Fruit fly (Drosophila melanogaster) whole organism, embryonic: ENCODE results near the gene CG8507.

ENCODE experiments used
- ATbp ChIP-seq: fragments of 200-800 bp; sonication (Bioruptor generic); optimal IDR thresholded peaks from 2 replicates; lab custom pipeline; 2017; ENCODE audit warnings: missing biosample characterization, mild to moderate bottlenecking, missing genetic modification characterization, missing genetic modification reagents
- B-H1 ChIP-seq: fragments of 200-800 bp; sonication (Bioruptor generic); IDR thresholded peaks from 3 replicates; pipeline ENCODE4 v1.3.6; 2022; ENCODE audit warnings: missing biosample characterization, missing genetic modification characterization
- C15 ChIP-seq: fragments of 200-800 bp; sonication (Bioruptor generic); IDR thresholded peaks from 3 replicates; pipeline ENCODE4 v1.3.6; 2022; ENCODE audit warnings: missing biosample characterization, missing genetic modification characterization
- CG10431 ChIP-seq: fragments of 200-800 bp; sonication (Bioruptor generic); optimal IDR thresholded peaks from 3 replicates; lab custom pipeline; 2018; ENCODE audit warnings: missing biosample characterization, mild to moderate bottlenecking, missing genetic modification characterization
- CG10543 ChIP-seq: fragments of 200-800 bp; sonication (Bioruptor generic); optimal IDR thresholded peaks from 3 replicates; lab custom pipeline; 2017; ENCODE audit warnings: missing biosample characterization, mild to moderate bottlenecking, missing genetic modification characterization, moderate library complexity
- CG11504 ChIP-seq: fragments of 200-800 bp; sonication (Bioruptor generic); optimal IDR thresholded peaks from 3 replicates; lab custom pipeline; 2019; ENCODE audit warnings: missing biosample characterization, mild to moderate bottlenecking, missing genetic modification characterization, moderate library complexity
- CG11560 ChIP-seq: fragments of 200-800 bp; sonication (Bioruptor generic); IDR thresholded peaks from 3 replicates; pipeline ENCODE4 v1.3.6; 2022; ENCODE audit warnings: missing biosample characterization, missing genetic modification characterization
- CG12769 ChIP-seq: fragments of 200-800 bp; sonication (Bioruptor generic); optimal IDR thresholded peaks from 2 replicates; lab custom pipeline; 2019; ENCODE audit warnings: missing biosample characterization, mild to moderate bottlenecking, missing genetic modification characterization, moderate library complexity
- CG13624 ChIP-seq: fragments of 200-800 bp; sonication (Bioruptor generic); optimal IDR thresholded peaks from 2 replicates; lab custom pipeline; 2016; ENCODE audit warnings: missing biosample characterization, missing genetic modification characterization
- CG14014 ChIP-seq: fragments of 200-800 bp; sonication (Bioruptor generic); IDR thresholded peaks from 2 replicates; pipeline ENCODE4 v1.3.6; 2022; ENCODE audit warnings: missing biosample characterization, missing genetic modification characterization
- CG17385 ChIP-seq: fragments of 200-800 bp; sonication (Bioruptor generic); optimal IDR thresholded peaks from 3 replicates; lab custom pipeline; 2018; ENCODE audit warnings: missing biosample characterization, mild to moderate bottlenecking, missing genetic modification characterization
- CG18599 ChIP-seq: fragments of 200-800 bp; sonication (Bioruptor generic); optimal IDR thresholded peaks from 3 replicates; lab custom pipeline; 2017; ENCODE audit warnings: missing biosample characterization, missing genetic modification characterization, mild to moderate bottlenecking, moderate library complexity, missing genetic modification reagents
- CG18619 ChIP-seq: fragments of 200-800 bp; sonication (Bioruptor generic); optimal IDR thresholded peaks from 3 replicates; lab custom pipeline; 2017; ENCODE audit warnings: missing biosample characterization, mild to moderate bottlenecking, missing genetic modification characterization
- CG32532 ChIP-seq: fragments of 200-800 bp; sonication (Bioruptor generic); IDR thresholded peaks from 2 replicates; pipeline ENCODE4 v1.3.6; 2022; ENCODE audit warnings: missing biosample characterization, missing genetic modification characterization
- CG34224 ChIP-seq: fragments of 200-800 bp; sonication (Bioruptor generic); IDR thresholded peaks from 3 replicates; pipeline ENCODE4 v1.3.6; 2022; ENCODE audit warnings: missing biosample characterization, missing genetic modification characterization; ENCODE audit not compliant: partially characterized antibody
- CG3726 ChIP-seq: fragments of 200-800 bp; sonication (Bioruptor generic); IDR thresholded peaks from 3 replicates; pipeline ENCODE4, ENCODE4 v1.3.6; 2022; ENCODE audit warnings: missing biosample characterization, missing genetic modification characterization
- CG4617 ChIP-seq: fragments of 200-800 bp; sonication (Bioruptor generic); optimal IDR thresholded peaks from 3 replicates; lab custom pipeline; 2016; ENCODE audit warnings: missing biosample characterization, missing genetic modification characterization, borderline replicate concordance
- Camta ChIP-seq: fragments of 200-800 bp; sonication (Bioruptor generic); optimal IDR thresholded peaks from 2 replicates; lab custom pipeline; 2016; ENCODE audit warnings: missing biosample characterization, missing genetic modification characterization
- Dref ChIP-seq: fragments of 200-800 bp; sonication (Bioruptor generic); IDR thresholded peaks from 2 replicates; pipeline ENCODE4 v1.3.6; 2022; ENCODE audit warnings: missing biosample characterization, missing genetic modification characterization
- Med ChIP-seq: fragments of 200-800 bp; sonication (Bioruptor generic); peaks from one replicate; lab custom pipeline; 2016; ENCODE audit warnings: missing biosample characterization, missing genetic modification characterization, mild to moderate bottlenecking, inconsistent platforms, moderate library complexity
- Pdp1 ChIP-seq, 2 experiments: fragments of 200-800 bp; sonication (Bioruptor generic); optimal IDR thresholded peaks; 3 replicates each; lab custom pipeline; 2016; ENCODE audit warnings: missing biosample characterization in 2 of 2, missing genetic modification characterization in 2 of 2, mild to moderate bottlenecking in 1 of 2, moderate library complexity in 1 of 2
- Rfx ChIP-seq: fragments of 200-800 bp; sonication (Bioruptor generic); IDR thresholded peaks from 2 replicates; pipeline ENCODE4 v1.3.6; 2022; ENCODE audit warnings: missing biosample characterization, missing genetic modification characterization
- Sox102F ChIP-seq: fragments of 200-800 bp; sonication (Bioruptor generic); optimal IDR thresholded peaks from 2 replicates; lab custom pipeline; 2018; ENCODE audit warnings: missing biosample characterization, mild to moderate bottlenecking, missing genetic modification characterization, moderate library complexity
- Trl ChIP-seq, 3 experiments: fragments of >200 bp in 2 of 3; fragments of 200-800 bp in 1 of 3; sonication (Bioruptor generic) in 1 of 3; optimal IDR thresholded peaks; 2 replicates in 1 of 3; 3 replicates in 2 of 3; lab custom pipeline; 2016 to 2017; ENCODE audit warnings: missing biosample characterization in 1 of 3, missing genetic modification characterization in 1 of 3
- Xrp1 ChIP-seq: fragments of 200-800 bp; sonication (Bioruptor generic); IDR thresholded peaks from 2 replicates; pipeline ENCODE4 v1.3.6; 2022; ENCODE audit warnings: missing biosample characterization, missing genetic modification characterization
- cad ChIP-seq: fragments of >200 bp; optimal IDR thresholded peaks from 2 replicates; lab custom pipeline; 2017; ENCODE audit warnings: missing biosample characterization, missing genetic modification characterization
- chinmo ChIP-seq: fragments of 200-800 bp; sonication (Bioruptor generic); IDR thresholded peaks from 4 replicates; pipeline ENCODE4 v1.3.6; 2022; ENCODE audit warnings: missing biosample characterization, missing genetic modification characterization; ENCODE audit not compliant: partially characterized antibody
- ci ChIP-seq: fragments of 200-800 bp; sonication (Bioruptor generic); IDR thresholded peaks from 3 replicates; pipeline ENCODE4 v1.3.6; 2022; ENCODE audit warnings: missing biosample characterization, missing genetic modification characterization
- cwo ChIP-seq: fragments of 200-800 bp; sonication (Bioruptor generic); optimal IDR thresholded peaks from 3 replicates; lab custom pipeline; 2017; ENCODE audit warnings: missing biosample characterization, missing genetic modification characterization, mild to moderate bottlenecking, moderate library complexity, missing genetic modification reagents
- fd64A ChIP-seq: fragments of 200-800 bp; sonication (Bioruptor generic); optimal IDR thresholded peaks from 3 replicates; lab custom pipeline; 2018; ENCODE audit warnings: missing biosample characterization, mild to moderate bottlenecking, missing genetic modification characterization
- ftz-f1 ChIP-seq: fragments of 200-800 bp; sonication (Bioruptor generic); optimal IDR thresholded peaks from 2 replicates; lab custom pipeline; 2016; ENCODE audit warnings: missing biosample characterization, missing genetic modification characterization
- gcm ChIP-seq: fragments of 200-800 bp; sonication (Bioruptor generic); optimal IDR thresholded peaks from 2 replicates; lab custom pipeline; 2019; ENCODE audit warnings: missing biosample characterization, mild to moderate bottlenecking, missing genetic modification characterization, moderate library complexity
- gfzf ChIP-seq: fragments of 200-800 bp; sonication (Bioruptor generic); optimal IDR thresholded peaks from 2 replicates; lab custom pipeline; 2016; ENCODE audit warnings: missing biosample characterization, mild to moderate bottlenecking, missing genetic modification characterization, moderate library complexity
- gsb ChIP-seq: fragments of 200-800 bp; sonication (Bioruptor generic); IDR thresholded peaks from 2 replicates; pipeline ENCODE4 v1.3.6; 2022; ENCODE audit warnings: missing biosample characterization, missing genetic modification characterization
- h ChIP-seq: fragments of >200 bp; optimal IDR thresholded peaks from 2 replicates; lab custom pipeline; 2017
- lab ChIP-seq: fragments of 200-800 bp; sonication (Bioruptor generic); optimal IDR thresholded peaks from 3 replicates; lab custom pipeline; 2017; ENCODE audit warnings: missing biosample characterization, missing genetic modification characterization, mild to moderate bottlenecking, moderate library complexity, missing genetic modification reagents
- lilli ChIP-seq: fragments of 200-800 bp; sonication (Bioruptor generic); optimal IDR thresholded peaks from 3 replicates; lab custom pipeline; 2016; ENCODE audit warnings: missing biosample characterization, missing genetic modification characterization
- nau ChIP-seq: fragments of 200-800 bp; sonication (Bioruptor generic); optimal IDR thresholded peaks from 3 replicates; lab custom pipeline; 2017; ENCODE audit warnings: missing biosample characterization, mild to moderate bottlenecking, missing genetic modification characterization, missing genetic modification reagents
- rib ChIP-seq: fragments of 200-800 bp; sonication (Bioruptor generic); IDR thresholded peaks from 2 replicates; pipeline ENCODE4 v1.3.6; 2022; ENCODE audit warnings: missing biosample characterization, missing genetic modification characterization
- sd ChIP-seq: fragments of 200-800 bp; sonication (Bioruptor generic); optimal IDR thresholded peaks from 3 replicates; lab custom pipeline; 2018; ENCODE audit warnings: missing biosample characterization, mild to moderate bottlenecking, missing genetic modification characterization, moderate library complexity
- trh ChIP-seq: fragments of 200-800 bp; sonication (Bioruptor generic); optimal IDR thresholded peaks from 2 replicates; lab custom pipeline; 2016; ENCODE audit warnings: missing biosample characterization, missing genetic modification characterization

CG8507 gene

DNA sequence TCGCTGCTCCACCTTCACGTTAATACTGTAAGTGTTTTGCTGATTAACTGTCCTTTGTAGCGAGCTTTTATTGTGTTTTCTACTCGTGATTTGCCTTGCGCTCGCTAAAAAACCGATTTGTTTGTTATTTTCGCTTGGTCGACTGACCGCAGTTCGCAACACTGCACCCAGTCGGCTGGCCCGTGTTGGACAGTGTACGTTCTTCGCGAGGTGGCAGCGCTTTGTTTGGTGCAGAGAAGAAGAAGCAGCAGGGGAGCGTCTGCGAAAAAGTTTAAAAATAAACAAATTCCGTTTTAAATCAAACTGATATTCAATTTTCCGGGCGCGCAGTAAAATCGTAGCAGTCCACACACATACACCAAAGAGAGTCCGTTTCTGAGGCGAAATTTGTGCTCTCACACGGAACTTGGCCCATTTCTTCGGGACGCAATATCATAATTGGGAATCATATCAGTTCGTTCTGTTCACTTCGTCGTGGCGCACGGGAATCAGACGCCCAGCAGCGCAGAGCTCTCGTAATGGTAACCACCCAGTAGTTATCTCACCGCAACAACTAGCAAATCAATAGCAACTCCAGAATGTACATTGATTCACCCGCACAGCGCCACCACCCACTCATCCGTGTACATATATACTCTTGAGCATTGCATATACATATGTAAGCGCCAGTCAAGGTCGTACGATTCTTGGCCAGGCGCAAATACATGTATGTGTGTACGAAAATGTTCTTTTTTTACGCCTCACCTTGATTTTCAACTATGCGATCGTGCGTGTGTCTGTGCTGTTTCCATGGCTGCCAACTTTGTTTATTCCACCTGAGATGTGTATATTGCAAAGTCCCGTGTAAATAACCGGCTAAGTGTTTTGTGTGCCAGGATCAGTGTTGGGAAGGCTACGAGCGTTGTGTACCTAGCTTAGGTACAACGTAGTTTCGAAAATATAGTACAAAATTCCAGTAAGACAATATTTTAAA lies 23.4 kb upstream of the CG8507 start, which contains the start of gene Naa80 (continued):
- no peak for TF ChIP-seq CG3726 (GFP tag; lab: Robert Waterston, UW)
- peak; percentile 20 for TF ChIP-seq CG10431 (GFP tag; lab: Kevin White, UChicago)
- no peak for TF ChIP-seq Sox102F
- TF ChIP-seq CG18619, result peak; percentile 54
- TF ChIP-seq CG4617, result peak; percentile 98

DNA sequence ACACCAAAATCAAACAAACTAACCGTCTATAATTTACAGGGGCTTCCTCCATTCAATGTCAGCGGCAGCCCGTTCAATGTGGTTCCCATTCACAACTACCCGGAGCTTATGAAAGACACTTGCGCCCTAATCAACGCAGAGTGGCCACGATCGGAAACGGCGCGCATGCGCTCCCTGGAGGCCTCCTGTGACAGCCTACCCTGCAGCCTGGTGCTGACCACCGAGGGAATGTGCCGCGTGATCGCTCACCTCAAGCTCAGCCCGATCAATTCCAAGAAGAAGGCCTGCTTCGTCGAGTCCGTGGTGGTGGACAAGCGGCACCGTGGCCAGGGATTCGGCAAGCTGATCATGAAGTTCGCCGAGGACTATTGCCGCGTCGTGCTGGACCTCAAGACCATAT lies 22.4 kb upstream of the CG8507 start, which contains the start of gene MED6:
Gene MED6, minus strand, starts transcription at position 101 of the 400 bp plus-strand sequence.
- TF ChIP-seq ci (GFP tag; lab: Robert Waterston, UW), result 0 out of 3 replicates have a peak, but pooled peaks have one; percentile 7
- TF ChIP-seq C15 (GFP tag; lab: Robert Waterston, UW), result no peak
- TF ChIP-seq ATbp (GFP tag; lab: Kevin White, UChicago), result no peak
- no peak for TF ChIP-seq fd64A (GFP tag; lab: Kevin White, UChicago)
- TF ChIP-seq gcm (GFP tag; lab: Kevin White, UChicago), result no peak
- TF ChIP-seq CG18599 (GFP tag; lab: Kevin White, UChicago), result no peak
- no peak for TF ChIP-seq trh
- 0 out of 2 replicates have a peak, but pooled peaks have one; percentile 26 for TF ChIP-seq gsb (GFP tag; lab: Robert Waterston, UW)
- TF ChIP-seq h, result no peak
- TF ChIP-seq cwo (GFP tag; lab: Kevin White, UChicago), result no peak
- no peak for TF ChIP-seq CG17385 (GFP tag; lab: Kevin White, UChicago)
- TF ChIP-seq gfzf, result no peak
- TF ChIP-seq Med (GFP tag; lab: Kevin White, UChicago), result peak; percentile 77
- 0 out of 2 replicates have a peak, but pooled peaks have one; percentile 27 for TF ChIP-seq Dref (GFP tag; lab: Robert Waterston, UW)

DNA sequence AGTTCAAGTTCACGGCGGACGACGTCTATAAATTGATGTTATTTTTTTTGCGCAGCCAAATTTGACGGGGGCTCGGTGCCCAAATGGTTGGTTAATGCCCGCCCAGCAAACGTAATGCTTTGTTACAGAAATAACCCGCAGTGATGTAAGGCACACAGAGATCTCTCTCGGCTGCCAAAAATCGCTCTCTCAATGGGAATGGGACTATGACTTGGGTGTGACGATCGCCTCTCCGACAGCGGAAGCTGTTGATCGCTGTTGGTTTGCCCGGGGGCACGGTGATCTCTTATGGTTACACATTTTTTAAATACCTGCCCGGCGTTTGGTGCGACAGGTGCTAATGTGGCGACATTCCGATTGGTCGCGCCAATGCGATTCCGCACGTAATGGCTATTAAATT lies 21.2 kb upstream of the CG8507 start:
- TF ChIP-seq CG12769 (peak; percentile 80), ftz-f1 (peak; percentile 37), Xrp1 (GFP tag; lab: Robert Waterston, UW) (no peak), rib (GFP tag; lab: Robert Waterston, UW) (0 out of 2 replicates have a peak, but pooled peaks have one; percentile 33), CG14014 (GFP tag; lab: Robert Waterston, UW) (no peak), lilli (no peak), nau (peak; percentile 30), Trl (optimal IDR thresholded peaks at IDR 0.05; lab: Kevin White, UChicago) (peak in 1 of 2 experiments; percentile 56), Trl (GFP tag; optimal IDR thresholded peaks at IDR 0.05; lab: Kevin White, UChicago) (no peak), chinmo (GFP tag; lab: Robert Waterston, UW) (peak; percentile 86; the same call in 3 of the 4 replicates), CG32532 (0 out of 2 replicates have a peak, but pooled peaks have one; percentile 24), sd (peak; percentile 98), Camta (GFP tag; lab: Kevin White, UChicago) (no peak), CG11504 (tag; lab: Kevin White, UChicago) (no peak), cad (no peak), CG34224 (GFP tag; lab: Robert Waterston, UW) (0 out of 3 replicates have a peak, but pooled peaks have one; percentile 26), CG11560 (tag; lab: Robert Waterston, UW) (no peak), Med (GFP tag; lab: Kevin White, UChicago) (peak; percentile 51), Rfx (GFP tag; lab: Robert Waterston, UW) (peak; percentile 27; the same call in 1 of the 2 replicates), lab (peak; percentile 7), Pdp1 (GFP tag; optimal IDR thresholded peaks at IDR 0.05; lab: Kevin White, UChicago) (peak in 1 of 2 experiments; percentile 97), CG13624 (GFP tag; lab: Kevin White, UChicago) (peak; percentile 30), CG10543 (GFP tag; lab: Kevin White, UChicago) (peak; percentile 72), CG4617 (no peak), B-H1 (no peak)
